Worm (Caenorhabditis elegans): ENCODE measurements around the gene ubxn-4.
A peak's percentile ranks its signal among the peaks of the same experiment; 100 is the strongest.

The ubxn-4 gene

DNA sequence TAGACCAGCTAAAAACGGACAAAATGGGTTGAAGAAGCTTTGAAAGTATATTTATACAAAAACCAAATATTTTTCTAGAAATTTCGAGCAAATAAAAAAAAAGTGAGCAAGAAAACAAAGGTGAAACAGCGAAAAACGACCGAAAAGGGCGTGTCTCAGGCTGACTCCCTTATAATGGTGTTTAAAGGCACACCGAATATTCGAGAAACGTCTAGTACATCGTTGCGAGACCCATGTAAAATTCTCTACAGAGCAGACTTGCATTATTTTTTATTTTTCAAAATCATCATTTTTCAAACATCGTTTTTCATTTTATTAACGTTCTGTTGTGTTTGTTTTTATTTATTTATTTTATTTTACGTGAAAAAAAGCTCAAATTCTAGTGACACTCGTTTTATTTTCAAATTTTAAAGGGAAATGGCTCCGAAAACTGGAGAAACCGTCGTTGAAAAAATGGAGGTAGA lies 41.6 kb upstream of the ubxn-4 start, which contains the start of gene rpn-3 (continued):
- TF ChIP-seq ceh-8 (GFP tag; optimal IDR thresholded peaks at IDR 0.05) (peak; percentile 85), pag-3 (tag; optimal IDR thresholded peaks at IDR 0.05; ENCODE audit: borderline replicate concordance, insufficient read depth) (peak; percentile 77), sptf-1 (tag; optimal IDR thresholded peaks at IDR 0.05) (no peak), hlh-4 (tag; optimal IDR thresholded peaks at IDR 0.05) (no peak), mdl-1 (tag; optimal IDR thresholded peaks at IDR 0.05) (peak in 1 of 2 experiments; percentile 85), efl-1 (optimal IDR thresholded peaks at IDR 0.05) (peak; percentile 93 to 95), efl-1 (GFP tag; optimal IDR thresholded peaks at IDR 0.05 in 1 of 2) (peak; percentile 87 to 98), mep-1 (tag; optimal IDR thresholded peaks at IDR 0.05) (peak; percentile 99), lin-35 (GFP tag; optimal IDR thresholded peaks at IDR 0.05) (peak; percentile 93), rnt-1 (tag; optimal IDR thresholded peaks at IDR 0.05) (peak; percentile 93), hpl-2 (GFP tag; optimal IDR thresholded peaks at IDR 0.05) (peak; percentile 67), C16A3.4 (tag; optimal IDR thresholded peaks at IDR 0.05) (peak; percentile 99), elt-3 (tag; optimal IDR thresholded peaks at IDR 0.05) (peak in 5 of 6 experiments; percentile 27 to 95 (median 90)), alr-1 (tag; optimal IDR thresholded peaks at IDR 0.05; ENCODE audit: borderline replicate concordance) (no peak), aha-1 (tag; optimal IDR thresholded peaks at IDR 0.05) (peak; percentile 71), blmp-1 (tag; optimal IDR thresholded peaks at IDR 0.05) (peak; percentile 85), unc-98 (GFP tag; IDR thresholded peaks at IDR 0.05) (peak; percentile 65; the same call in 1 of the 2 replicates), mab-9 (GFP tag; IDR thresholded peaks at IDR 0.05) (peak; percentile 96), ceh-82 (tag; optimal IDR thresholded peaks at IDR 0.05) (peak; percentile 97 to 99 (median 98)), F16B12.6 (tag; optimal IDR thresholded peaks at IDR 0.05) (peak; percentile 23), efl-3 (GFP tag; optimal IDR thresholded peaks at IDR 0.05) (peak; percentile 69), fos-1 (tag; optimal IDR thresholded peaks at IDR 0.05) (peak; percentile 96), nhr-71 (tag; optimal IDR thresholded peaks at IDR 0.05) (peak; percentile 98), lin-14 (GFP tag; optimal IDR thresholded peaks at IDR 0.05) (peak; percentile 98), nhr-11 (tag; optimal IDR thresholded peaks at IDR 0.05) (peak; percentile 93), Y116A8C.19 (tag; optimal IDR thresholded peaks at IDR 0.05; ENCODE audit: borderline replicate concordance) (no peak), ztf-4 (tag; optimal IDR thresholded peaks at IDR 0.05) (peak; percentile 98), snu-23 (GFP tag; optimal IDR thresholded peaks at IDR 0.05) (peak; percentile 99), skn-1 (tag; optimal IDR thresholded peaks at IDR 0.05) (peak; percentile 100), lin-15B (tag; optimal IDR thresholded peaks at IDR 0.05) (peak; percentile 96), dpl-1 (GFP tag; optimal IDR thresholded peaks at IDR 0.05) (peak; percentile 87 to 89 (median 89))

DNA sequence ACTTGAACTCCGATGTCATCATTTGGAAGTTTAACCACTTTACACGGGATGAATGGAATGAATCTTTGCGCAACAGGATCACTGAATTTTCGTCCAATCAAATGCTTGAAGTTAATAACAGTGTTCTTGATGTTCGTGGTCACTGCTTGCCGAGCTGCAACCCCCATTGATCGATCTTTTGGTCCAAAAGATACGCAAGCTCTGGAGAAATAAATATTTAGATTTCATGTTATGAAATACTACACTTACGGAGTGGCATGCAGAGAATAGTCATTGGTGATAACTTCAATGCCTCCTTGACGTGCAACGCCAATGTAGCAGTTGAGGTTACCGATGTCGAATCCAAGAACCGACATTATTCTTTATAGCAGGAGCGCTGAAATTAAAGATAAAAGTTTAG lies 41.2 kb upstream of the ubxn-4 start, which contains the start of gene hsp-110:
TSS of gene hsp-110 (minus strand) at position 376 of the 400 bp plus-strand sequence.
- TF ChIP-seq ceh-82 (tag; optimal IDR thresholded peaks at IDR 0.05) (no peak), vab-15 (tag; optimal IDR thresholded peaks at IDR 0.05) (no peak), fkh-10 (GFP tag; optimal IDR thresholded peaks at IDR 0.05) (no peak), unc-86 (tag; optimal IDR thresholded peaks at IDR 0.05) (no peak), nhr-84 (tag; optimal IDR thresholded peaks at IDR 0.05) (no peak), grh-1 (GFP tag; IDR thresholded peaks at IDR 0.05) (no peak), dsc-1 (tag; optimal IDR thresholded peaks at IDR 0.05) (no peak), lsy-2 (tag; optimal IDR thresholded peaks at IDR 0.05) (no peak), alr-1 (tag; optimal IDR thresholded peaks at IDR 0.05; ENCODE audit: borderline replicate concordance) (no peak), ztf-4 (tag; optimal IDR thresholded peaks at IDR 0.05) (no peak), hlh-4 (tag; optimal IDR thresholded peaks at IDR 0.05) (no peak), efl-3 (GFP tag; optimal IDR thresholded peaks at IDR 0.05) (no peak), nhr-76 (tag; optimal IDR thresholded peaks at IDR 0.05) (no peak), nhr-85 (tag) (no peak), ets-5 (GFP tag; IDR thresholded peaks at IDR 0.05) (no peak), tlp-1 (tag; optimal IDR thresholded peaks at IDR 0.05) (no peak), nhr-90 (tag; optimal IDR thresholded peaks at IDR 0.05; ENCODE audit: poor library complexity) (no peak), skn-1 (tag; optimal IDR thresholded peaks at IDR 0.05) (no peak), lin-13 (GFP tag; optimal IDR thresholded peaks at IDR 0.05) (no peak)
